Fruit fly (Drosophila melanogaster): Measurements from ENCODE around the gene CG8036.

The CG8036 gene

DNA sequence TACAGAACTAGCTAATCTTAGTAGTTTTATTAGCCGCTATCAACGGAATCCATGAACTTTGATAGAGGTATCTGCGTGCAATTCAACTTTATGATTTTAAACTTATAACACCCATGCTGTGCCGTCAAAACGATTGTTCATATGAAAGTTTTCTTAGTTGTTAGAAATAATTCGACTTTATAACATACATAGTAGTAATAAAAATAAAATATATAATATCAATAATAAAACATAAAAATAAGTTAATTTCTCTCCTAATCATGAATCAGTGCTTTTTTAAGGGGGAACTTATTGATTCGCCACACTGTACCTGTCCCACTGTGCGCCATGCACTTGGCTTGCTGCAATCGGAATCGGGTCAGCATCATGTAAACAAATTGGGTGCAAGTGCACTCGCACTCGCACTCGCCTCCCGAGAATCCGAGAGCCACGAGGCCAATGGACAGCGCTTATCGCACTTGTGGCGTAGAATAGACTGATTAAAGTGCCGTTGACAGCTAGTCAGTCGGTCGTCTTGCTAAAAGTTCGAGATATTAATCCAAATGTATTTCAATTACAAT, 44.3 kb downstream of the CG8036 start (continued):
- no peak for TF ChIP-seq tup (GFP tag; optimal IDR thresholded peaks at IDR 0.05)
- TF ChIP-seq Atf-2 (GFP tag; optimal IDR thresholded peaks at IDR 0.05), result no peak
- TF ChIP-seq CG1529 (GFP tag; optimal IDR thresholded peaks at IDR 0.05), result no peak
- no peak for TF ChIP-seq CG14014 (GFP tag; IDR thresholded peaks at IDR 0.05)
- peak; percentile 60 for TF ChIP-seq Vsx1 (GFP tag; optimal IDR thresholded peaks at IDR 0.05)
- peak; percentile 45 for TF ChIP-seq Oli (tag; optimal IDR thresholded peaks at IDR 0.05)
- no peak for TF ChIP-seq CG9727 (GFP tag; optimal IDR thresholded peaks at IDR 0.05)
- no peak for TF ChIP-seq CG33213 (GFP tag; optimal IDR thresholded peaks at IDR 0.05)
- TF ChIP-seq cwo (GFP tag; optimal IDR thresholded peaks at IDR 0.05), result no peak
- TF ChIP-seq CG4404 (GFP tag; IDR thresholded peaks at IDR 0.05), result no peak
- TF ChIP-seq cad (GFP tag; optimal IDR thresholded peaks at IDR 0.05), result no peak
- no peak for TF ChIP-seq CG6272 (GFP tag; IDR thresholded peaks at IDR 0.05)
- TF ChIP-seq Dip3 (GFP tag; optimal IDR thresholded peaks at IDR 0.05), result no peak
- no peak for TF ChIP-seq CG10565 (GFP tag; optimal IDR thresholded peaks at IDR 0.05)
- TF ChIP-seq nmo (GFP tag; optimal IDR thresholded peaks at IDR 0.05), result peak; percentile 29
- TF ChIP-seq CG12769 (tag; optimal IDR thresholded peaks at IDR 0.05), result no peak
- TF ChIP-seq Hr51 (GFP tag; optimal IDR thresholded peaks at IDR 0.05), result peak in 1 of 2 experiments; percentile 63
- no peak for TF ChIP-seq Stat92E (GFP tag; optimal IDR thresholded peaks at IDR 0.05)
- TF ChIP-seq CG16863 (GFP tag; optimal IDR thresholded peaks at IDR 0.05), result no peak
- no peak for TF ChIP-seq Pdp1 (GFP tag; optimal IDR thresholded peaks at IDR 0.05)
- TF ChIP-seq Taf1 (GFP tag; IDR thresholded peaks at IDR 0.05), result no peak
- TF ChIP-seq gem (tag; optimal IDR thresholded peaks at IDR 0.05), result peak; percentile 50
- TF ChIP-seq CG9817 (tag; optimal IDR thresholded peaks at IDR 0.05), result no peak
- TF ChIP-seq fd96Cb (tag; optimal IDR thresholded peaks at IDR 0.05), result no peak
- TF ChIP-seq CG17568 (GFP tag; optimal IDR thresholded peaks at IDR 0.05), result no peak
- TF ChIP-seq CG12659 (GFP tag; optimal IDR thresholded peaks at IDR 0.05), result no peak
- no peak for TF ChIP-seq knrl (GFP tag; IDR thresholded peaks at IDR 0.05; ENCODE audit: partially characterized antibody)
- TF ChIP-seq gro (GFP tag; optimal IDR thresholded peaks at IDR 0.05), result no peak
- no peak for TF ChIP-seq prd (optimal IDR thresholded peaks at IDR 0.05)
- no peak for TF ChIP-seq prd (GFP tag; IDR thresholded peaks at IDR 0.05)
- no peak for TF ChIP-seq Jarid2 (GFP tag; optimal IDR thresholded peaks at IDR 0.05)
- TF ChIP-seq CoRest (tag; optimal IDR thresholded peaks at IDR 0.05), result no peak
- no peak for TF ChIP-seq Dbx (GFP tag; IDR thresholded peaks at IDR 0.05)
- no peak for TF ChIP-seq gfzf (GFP tag; optimal IDR thresholded peaks at IDR 0.05)
- TF ChIP-seq grau (tag; optimal IDR thresholded peaks at IDR 0.05), result no peak
- TF ChIP-seq CG7963 (GFP tag; IDR thresholded peaks at IDR 0.05; ENCODE audit: partially characterized antibody), result no peak
- no peak for TF ChIP-seq CG10654 (GFP tag; optimal IDR thresholded peaks at IDR 0.05)
- TF ChIP-seq cato (GFP tag; optimal IDR thresholded peaks at IDR 0.05; ENCODE audit: borderline replicate concordance), result no peak
- TF ChIP-seq Atf6 (GFP tag; IDR thresholded peaks at IDR 0.05), result no peak
- no peak for TF ChIP-seq CG18011 (GFP tag; optimal IDR thresholded peaks at IDR 0.05)
- TF ChIP-seq CG1602 (GFP tag; optimal IDR thresholded peaks at IDR 0.05), result no peak
- TF ChIP-seq CG2116 (GFP tag; optimal IDR thresholded peaks at IDR 0.05), result no peak
- 0 out of 2 replicates have a peak, but pooled peaks have one; percentile 15 for TF ChIP-seq CG3847 (GFP tag; IDR thresholded peaks at IDR 0.05)
- TF ChIP-seq fru (optimal IDR thresholded peaks at IDR 0.05), result no peak
- TF ChIP-seq GATAe (GFP tag; conservative IDR thresholded peaks at IDR 0.05), result no peak
- no peak for TF ChIP-seq CG11398 (GFP tag; optimal IDR thresholded peaks at IDR 0.05)
- peak; percentile 48 for TF ChIP-seq mirr (GFP tag; optimal IDR thresholded peaks at IDR 0.05)
- no peak for TF ChIP-seq NC2β (GFP tag; optimal IDR thresholded peaks at IDR 0.05)
- no peak for TF ChIP-seq ranshi (GFP tag; IDR thresholded peaks at IDR 0.05)
- TF ChIP-seq vfl (GFP tag; optimal IDR thresholded peaks at IDR 0.05), result no peak
- TF ChIP-seq lmd (GFP tag; IDR thresholded peaks at IDR 0.05), result no peak

Data from whole organism, embryonic.